Worm (Caenorhabditis elegans) whole organism, late embryonic: ENCODE measurements around the gene nhr-202.

Experiments
- fax-1 ChIP-seq: sonication (generic microtip); optimal IDR thresholded peaks from 2 replicates; lab custom pipeline; 2016; ENCODE audit warnings: missing genotype, missing genetic modification characterization, missing compliant biosample characterization
- fkh-10 ChIP-seq: fragments of 150-350 bp; optimal IDR thresholded peaks from 2 replicates; lab custom pipeline; 2014; ENCODE audit warnings: missing biosample characterization, missing genetic modification reagents, missing genetic modification characterization
- fkh-6 ChIP-seq: sonication (generic microtip); optimal IDR thresholded peaks from 2 replicates; lab custom pipeline; 2016; ENCODE audit warnings: missing genetic modification characterization, missing compliant biosample characterization
- hlh-30 ChIP-seq: sonication (generic microtip); optimal IDR thresholded peaks from 2 replicates; lab custom pipeline; 2017; ENCODE audit warnings: antibody characterized with exemption, missing genetic modification characterization, missing compliant biosample characterization; ENCODE audit not compliant: insufficient read depth
- nfya-1 ChIP-seq: sonication (generic microtip); optimal IDR thresholded peaks from 2 replicates; lab custom pipeline; 2017; ENCODE audit warnings: missing genetic modification characterization, mild to moderate bottlenecking, missing compliant biosample characterization, antibody characterized with exemption, moderate library complexity
- pag-3 ChIP-seq: sonication (generic microtip); optimal IDR thresholded peaks from 2 replicates; lab custom pipeline; 2016; ENCODE audit warnings: missing compliant biosample characterization, missing genetic modification characterization, borderline replicate concordance
- pha-4 ChIP-seq: fragments of 150-350 bp; optimal IDR thresholded peaks from 2 replicates; lab custom pipeline; 2018; ENCODE audit warnings: missing biosample characterization, missing genetic modification reagents, missing genetic modification characterization
- pqm-1 ChIP-seq: sonication (generic microtip); optimal IDR thresholded peaks from 2 replicates; lab custom pipeline; 2016; ENCODE audit warnings: missing genetic modification characterization, missing compliant biosample characterization
- rnt-1 ChIP-seq: sonication (generic microtip); optimal IDR thresholded peaks from 2 replicates; lab custom pipeline; 2016; ENCODE audit warnings: missing genetic modification characterization, missing compliant biosample characterization
- tbx-2 ChIP-seq: sonication (generic microtip); optimal IDR thresholded peaks from 2 replicates; lab custom pipeline; 2016; ENCODE audit warnings: missing genetic modification characterization, missing compliant biosample characterization
- unc-42 ChIP-seq: sonication (generic microtip); optimal IDR thresholded peaks from 2 replicates; lab custom pipeline; 2016; ENCODE audit warnings: missing genotype, missing genetic modification characterization, missing compliant biosample characterization
- unc-86 ChIP-seq: sonication (generic microtip); optimal IDR thresholded peaks from 2 replicates; lab custom pipeline; 2016; ENCODE audit warnings: missing genetic modification characterization, missing compliant biosample characterization

DNA sequence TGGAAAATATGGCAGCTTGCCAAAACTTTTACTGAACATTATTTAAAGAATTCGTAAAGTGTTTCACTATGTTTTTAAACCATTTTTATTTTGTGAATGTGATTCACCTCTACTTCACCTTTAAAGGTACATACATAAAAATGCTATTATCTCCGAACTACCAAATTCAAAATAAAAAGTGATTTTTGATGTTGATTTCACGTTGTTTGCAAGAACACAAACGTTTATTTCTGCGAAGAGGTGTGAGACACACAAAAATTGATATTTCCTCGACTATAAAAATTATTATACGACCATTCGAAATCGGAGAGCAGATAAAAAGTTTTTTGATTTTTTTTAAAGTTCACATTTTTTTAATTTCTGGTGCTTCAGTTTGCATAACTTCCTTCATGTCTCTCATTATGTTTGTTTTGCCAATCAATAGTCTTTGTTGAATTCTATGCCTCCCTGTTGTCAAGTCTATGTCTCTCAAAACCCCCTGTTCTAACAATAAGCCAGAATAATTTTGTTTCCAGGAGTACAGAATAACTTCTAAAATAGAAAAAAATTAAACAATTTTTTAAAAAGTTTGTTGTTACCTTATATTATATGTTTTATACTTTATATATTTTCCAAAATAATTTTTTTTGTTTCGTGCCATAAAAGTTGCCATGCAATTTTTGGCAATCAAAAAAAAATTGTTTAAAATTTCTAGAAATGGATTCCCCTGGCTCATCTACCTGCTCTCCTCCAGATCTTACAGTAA lies 11.5 kb upstream of the nhr-202 start, which contains the start of gene nhr-123:
- no peak for TF ChIP-seq pqm-1 (tag; lab: Kevin White, UChicago)
- TF ChIP-seq rnt-1 (tag; lab: Kevin White, UChicago) = no peak
- TF ChIP-seq pha-4 = no peak
- no peak for TF ChIP-seq hlh-30 (tag; lab: Kevin White, UChicago)
- TF ChIP-seq unc-86 = no peak
- TF ChIP-seq fax-1 = no peak
- TF ChIP-seq unc-42 = no peak
- no peak for TF ChIP-seq tbx-2
- TF ChIP-seq pag-3 (tag; lab: Kevin White, UChicago) = no peak
- TF ChIP-seq nfya-1 = no peak
- no peak for TF ChIP-seq fkh-10 (GFP tag; lab: Kevin White, UChicago)
- no peak for TF ChIP-seq fkh-6 (tag; lab: Kevin White, UChicago)
